Fruit fly (Drosophila melanogaster) whole organism, embryonic: ENCODE data around the gene Argl.

Source experiments
- ATbp ChIP-seq: fragments of 200-800 bp; sonication (Bioruptor generic); optimal IDR thresholded peaks from 2 replicates; lab custom pipeline; 2017; ENCODE audit warnings: missing biosample characterization, mild to moderate bottlenecking, missing genetic modification characterization, missing genetic modification reagents
- Aef1 ChIP-seq: fragments of 200-800 bp; sonication (Bioruptor generic); IDR thresholded peaks from 3 replicates; pipeline ENCODE4 v1.3.6; 2022; ENCODE audit warnings: missing biosample characterization, missing genetic modification characterization
- BEAF-32 ChIP-seq: fragments of 200-800 bp; sonication (Bioruptor generic); optimal IDR thresholded peaks from 3 replicates; lab custom pipeline; 2017; ENCODE audit warnings: missing biosample characterization, missing genetic modification characterization, mild to moderate bottlenecking, moderate library complexity, missing genetic modification reagents
- BtbVII ChIP-seq: fragments of 200-800 bp; sonication (Bioruptor generic); optimal IDR thresholded peaks from 3 replicates; lab custom pipeline; 2017; ENCODE audit warnings: missing biosample characterization, mild to moderate bottlenecking, missing genetic modification characterization
- CG10565 ChIP-seq: fragments of 200-800 bp; sonication (Bioruptor generic); optimal IDR thresholded peaks from 3 replicates; lab custom pipeline; 2016; ENCODE audit warnings: missing biosample characterization, mild to moderate bottlenecking, missing genetic modification characterization
- CG10979 ChIP-seq: fragments of 200-800 bp; sonication (Bioruptor generic); optimal IDR thresholded peaks from 2 replicates; lab custom pipeline; 2018; ENCODE audit warnings: missing biosample characterization, mild to moderate bottlenecking, missing genetic modification characterization, moderate library complexity
- CG11504 ChIP-seq: fragments of 200-800 bp; sonication (Bioruptor generic); optimal IDR thresholded peaks from 3 replicates; lab custom pipeline; 2019; ENCODE audit warnings: missing biosample characterization, mild to moderate bottlenecking, missing genetic modification characterization, moderate library complexity
- CG15073 ChIP-seq: fragments of 200-800 bp; sonication (Bioruptor generic); optimal IDR thresholded peaks from 2 replicates; lab custom pipeline; 2016; ENCODE audit warnings: missing biosample characterization, missing genetic modification characterization
- CG18262 ChIP-seq: fragments of 200-800 bp; optimal IDR thresholded peaks from 3 replicates; lab custom pipeline; 2019; ENCODE audit warnings: missing biosample characterization, mild to moderate bottlenecking, missing genetic modification characterization, moderate library complexity
- CG18619 ChIP-seq: fragments of 200-800 bp; sonication (Bioruptor generic); optimal IDR thresholded peaks from 3 replicates; lab custom pipeline; 2017; ENCODE audit warnings: missing biosample characterization, mild to moderate bottlenecking, missing genetic modification characterization
- CG32532 ChIP-seq: fragments of 200-800 bp; sonication (Bioruptor generic); IDR thresholded peaks from 2 replicates; pipeline ENCODE4 v1.3.6; 2022; ENCODE audit warnings: missing biosample characterization, missing genetic modification characterization
- CG34376 ChIP-seq: fragments of 200-800 bp; sonication (Bioruptor generic); optimal IDR thresholded peaks from 2 replicates; lab custom pipeline; 2018; ENCODE audit warnings: missing biosample characterization, mild to moderate bottlenecking, missing genetic modification characterization
- CG4424 ChIP-seq: fragments of 200-800 bp; sonication (Bioruptor generic); optimal IDR thresholded peaks from 3 replicates; lab custom pipeline; 2016; ENCODE audit warnings: missing biosample characterization, missing genetic modification characterization
- CG6654 ChIP-seq: fragments of 200-800 bp; sonication (Bioruptor generic); optimal IDR thresholded peaks from 2 replicates; lab custom pipeline; 2017; ENCODE audit warnings: missing biosample characterization, mild to moderate bottlenecking, missing genetic modification characterization
- CG8924 ChIP-seq: fragments of 200-800 bp; optimal IDR thresholded peaks from 3 replicates; lab custom pipeline; 2019; ENCODE audit warnings: missing biosample characterization, mild to moderate bottlenecking, missing genetic modification characterization, moderate library complexity
- CG9609 ChIP-seq: fragments of 200-800 bp; sonication (Bioruptor generic); optimal IDR thresholded peaks from 3 replicates; lab custom pipeline; 2016; ENCODE audit warnings: missing biosample characterization, missing genetic modification characterization
- Dbx ChIP-seq: fragments of 200-800 bp; sonication (Bioruptor generic); IDR thresholded peaks from 3 replicates; pipeline ENCODE4 v1.3.6; 2022; ENCODE audit warnings: missing biosample characterization, missing genetic modification characterization
- Dek ChIP-seq: fragments of 200-800 bp; sonication (Bioruptor generic); optimal IDR thresholded peaks from 3 replicates; lab custom pipeline; 2019; ENCODE audit warnings: missing biosample characterization, mild to moderate bottlenecking, missing genetic modification characterization, moderate library complexity
- Dip2 ChIP-seq: fragments of 200-800 bp; sonication (Bioruptor generic); IDR thresholded peaks from 2 replicates; pipeline ENCODE4 v1.3.6; 2022; ENCODE audit warnings: missing biosample characterization, missing genetic modification characterization
- Dp ChIP-seq: fragments of 200-800 bp; sonication (Bioruptor generic); optimal IDR thresholded peaks from 2 replicates; lab custom pipeline; 2018; ENCODE audit warnings: missing biosample characterization, mild to moderate bottlenecking, missing genetic modification characterization, moderate library complexity
- Fer1 ChIP-seq: fragments of 200-800 bp; sonication (Bioruptor generic); optimal IDR thresholded peaks from 2 replicates; lab custom pipeline; 2017; ENCODE audit warnings: missing biosample characterization, mild to moderate bottlenecking, missing genetic modification characterization
- Gug ChIP-seq: fragments of 200-800 bp; sonication (Bioruptor generic); IDR thresholded peaks from 4 replicates; pipeline ENCODE4 v1.3.6; 2022; ENCODE audit warnings: missing biosample characterization, missing genetic modification characterization
- HHEX ChIP-seq: fragments of 200-800 bp; sonication (Bioruptor generic); optimal IDR thresholded peaks from 3 replicates; lab custom pipeline; 2017; ENCODE audit warnings: missing biosample characterization, mild to moderate bottlenecking, missing genetic modification characterization, missing genetic modification reagents
- HLH3B ChIP-seq: fragments of 200-800 bp; sonication (Bioruptor generic); IDR thresholded peaks from 2 replicates; pipeline ENCODE4 v1.3.6; 2022; ENCODE audit warnings: missing biosample characterization, missing genetic modification characterization
- Hand ChIP-seq: fragments of 200-800 bp; sonication (Bioruptor generic); optimal IDR thresholded peaks from 2 replicates; lab custom pipeline; 2017; ENCODE audit warnings: mild to moderate bottlenecking, missing biosample characterization, missing genetic modification reagents, missing genetic modification characterization
- Mad ChIP-seq: fragments of 200-800 bp; sonication (Bioruptor generic); optimal IDR thresholded peaks from 2 replicates; lab custom pipeline; 2016; ENCODE audit warnings: missing biosample characterization, missing genetic modification characterization
- Optix ChIP-seq: fragments of 200-800 bp; sonication (Bioruptor generic); IDR thresholded peaks from 3 replicates; pipeline ENCODE4 v1.3.6; 2022; ENCODE audit warnings: missing biosample characterization, missing genetic modification characterization
- PHDP ChIP-seq: fragments of 200-800 bp; sonication (Bioruptor generic); optimal IDR thresholded peaks from 3 replicates; lab custom pipeline; 2018; ENCODE audit warnings: missing biosample characterization, mild to moderate bottlenecking, missing genetic modification characterization, moderate library complexity
- Rfx ChIP-seq: fragments of 200-800 bp; sonication (Bioruptor generic); IDR thresholded peaks from 2 replicates; pipeline ENCODE4 v1.3.6; 2022; ENCODE audit warnings: missing biosample characterization, missing genetic modification characterization
- Scr ChIP-seq: fragments of 200-800 bp; sonication (Bioruptor generic); IDR thresholded peaks from 2 replicates; pipeline ENCODE4 v1.3.6; 2022; ENCODE audit warnings: missing biosample characterization, missing genetic modification characterization; ENCODE audit not compliant: partially characterized antibody
- Taf1 ChIP-seq: fragments of 200-800 bp; sonication (Bioruptor generic); IDR thresholded peaks from 2 replicates; pipeline ENCODE4 v1.3.6; 2022; ENCODE audit warnings: missing biosample characterization, missing genetic modification characterization
- danr ChIP-seq: fragments of 200-800 bp; sonication (Bioruptor generic); IDR thresholded peaks from 2 replicates; pipeline ENCODE4 v1.3.6; 2022; ENCODE audit warnings: missing biosample characterization, missing genetic modification characterization
- gem ChIP-seq: fragments of 200-800 bp; sonication (Bioruptor generic); optimal IDR thresholded peaks from 2 replicates; lab custom pipeline; 2019; ENCODE audit warnings: missing biosample characterization, mild to moderate bottlenecking, missing genetic modification characterization, moderate library complexity
- grau ChIP-seq: fragments of 200-800 bp; optimal IDR thresholded peaks from 3 replicates; lab custom pipeline; 2019; ENCODE audit warnings: missing biosample characterization, mild to moderate bottlenecking, missing genetic modification characterization, moderate library complexity
- gro ChIP-seq: fragments of 200-800 bp; sonication (Bioruptor generic); optimal IDR thresholded peaks from 2 replicates; lab custom pipeline; 2016; ENCODE audit warnings: missing biosample characterization, missing genetic modification characterization
- her ChIP-seq: fragments of 200-800 bp; sonication (Bioruptor generic); optimal IDR thresholded peaks from 2 replicates; lab custom pipeline; 2016; ENCODE audit warnings: missing biosample characterization, missing genetic modification characterization
- kay ChIP-seq: fragments of 200-800 bp; sonication (Bioruptor generic); optimal IDR thresholded peaks from 2 replicates; lab custom pipeline; 2016; ENCODE audit warnings: missing biosample characterization, missing genetic modification characterization
- ken ChIP-seq: fragments of 200-800 bp; sonication (Bioruptor generic); IDR thresholded peaks from 3 replicates; pipeline ENCODE4 v1.3.6; 2022; ENCODE audit warnings: missing biosample characterization, missing genetic modification characterization
- org-1 ChIP-seq: fragments of 200-800 bp; sonication (Bioruptor generic); optimal IDR thresholded peaks from 2 replicates; lab custom pipeline; 2017; ENCODE audit warnings: missing biosample characterization, missing genetic modification characterization
- row ChIP-seq: fragments of 200-800 bp; sonication (Bioruptor generic); IDR thresholded peaks from 3 replicates; pipeline ENCODE4 v1.3.6; 2022; ENCODE audit warnings: missing biosample characterization, missing genetic modification characterization
- slbo ChIP-seq: fragments of 200-800 bp; sonication (Bioruptor generic); IDR thresholded peaks from 2 replicates; pipeline ENCODE4 v1.3.6; 2022; ENCODE audit warnings: missing biosample characterization, missing genetic modification characterization
- stc ChIP-seq: fragments of 200-800 bp; sonication (Bioruptor generic); IDR thresholded peaks from 2 replicates; pipeline ENCODE4 v1.3.6; 2022; ENCODE audit warnings: missing biosample characterization, missing genetic modification characterization
- stwl ChIP-seq: fragments of 200-800 bp; sonication (Bioruptor generic); optimal IDR thresholded peaks from 3 replicates; lab custom pipeline; 2018; ENCODE audit warnings: missing biosample characterization, mild to moderate bottlenecking, missing genetic modification characterization, moderate library complexity
- tll ChIP-seq, 2 experiments: fragments of 200-800 bp in 1 of 2; fragments of >200 bp in 1 of 2; sonication (Bioruptor generic) in 1 of 2; optimal IDR thresholded peaks; 2 replicates each; lab custom pipeline; 2017 to 2019; ENCODE audit warnings: missing biosample characterization in 2 of 2, missing genetic modification characterization in 2 of 2, mild to moderate bottlenecking in 1 of 2, moderate library complexity in 1 of 2
- tna ChIP-seq: fragments of 200-800 bp; sonication (Bioruptor generic); IDR thresholded peaks from 2 replicates; pipeline ENCODE4 v1.3.6; 2022; ENCODE audit warnings: missing biosample characterization, missing genetic modification characterization; ENCODE audit not compliant: partially characterized antibody
- ttk ChIP-seq: fragments of 200-800 bp; sonication (Bioruptor generic); IDR thresholded peaks from 2 replicates; pipeline ENCODE4 v2.1.2; 2022; ENCODE audit warnings: missing biosample characterization, missing genetic modification characterization
- vnd ChIP-seq: fragments of 200-800 bp; sonication (Bioruptor generic); IDR thresholded peaks from 3 replicates; pipeline ENCODE4 v1.3.6; 2022; ENCODE audit warnings: missing biosample characterization, missing genetic modification characterization; ENCODE audit not compliant: partially characterized antibody
- zen ChIP-seq: fragments of 200-800 bp; sonication (Bioruptor generic); optimal IDR thresholded peaks from 3 replicates; lab custom pipeline; 2018; ENCODE audit warnings: missing biosample characterization, mild to moderate bottlenecking, missing genetic modification characterization, moderate library complexity

Gene Argl

DNA sequence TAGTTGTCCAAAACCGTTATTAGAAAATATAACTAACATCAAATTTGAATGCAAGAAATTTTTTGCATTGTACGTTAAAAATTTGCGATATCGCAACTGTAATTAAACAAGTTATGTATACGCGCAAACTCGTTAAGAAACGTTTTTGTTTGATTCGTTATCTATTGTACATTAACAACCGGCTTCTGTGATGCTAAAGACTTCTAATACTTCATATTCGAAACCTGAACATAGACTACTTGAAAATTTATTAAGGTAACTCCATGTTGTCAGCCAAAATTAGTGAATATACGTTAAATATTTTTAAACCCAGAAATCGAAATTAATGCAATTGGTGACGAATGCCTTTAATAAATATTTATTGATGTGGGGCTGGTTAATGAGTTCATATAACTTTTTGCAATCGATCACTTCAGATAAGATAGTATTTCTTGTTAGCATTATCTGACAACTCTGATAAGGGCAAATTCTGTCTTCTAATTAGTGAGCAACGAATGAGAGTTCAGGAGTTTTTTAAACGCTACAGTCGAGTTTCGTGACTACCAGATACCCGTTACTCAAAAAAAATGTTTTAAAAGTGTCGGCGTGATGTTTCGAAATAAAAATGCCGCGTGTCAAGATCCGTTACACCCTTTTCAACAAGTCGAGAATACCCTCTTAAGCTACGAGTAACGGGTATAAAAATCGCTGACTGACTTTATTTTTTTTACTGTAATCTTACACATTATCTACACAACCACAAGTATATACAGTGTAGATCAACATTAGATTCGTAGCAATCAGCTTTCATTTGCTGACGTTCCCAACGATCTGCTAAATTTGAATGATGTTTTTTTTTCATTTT is 10.5 kb upstream of the Argl start (continued):
- TF ChIP-seq CG8924 (tag; lab: Kevin White, UChicago) (peak; percentile 34), stc (GFP tag; lab: Robert Waterston, UW) (peak; percentile 56; the same call in 1 of the 2 replicates), CG18262 (tag; lab: Kevin White, UChicago) (peak; percentile 37), Rfx (peak; percentile 71), CG32532 (GFP tag; lab: Robert Waterston, UW) (peak; percentile 70), Gug (peak; percentile 46; the same call in 2 of the 4 replicates), CG18619 (GFP tag; lab: Kevin White, UChicago) (peak; percentile 22), ATbp (peak; percentile 14), grau (peak; percentile 47), CG10979 (peak; percentile 27), Taf1 (GFP tag; lab: Robert Waterston, UW) (no peak), slbo (peak; percentile 71), org-1 (peak; percentile 19), tll (GFP tag; optimal IDR thresholded peaks at IDR 0.05; lab: Kevin White, UChicago) (peak in 1 of 2 experiments; percentile 26), BtbVII (GFP tag; lab: Kevin White, UChicago) (peak; percentile 11), Aef1 (GFP tag; lab: Robert Waterston, UW) (peak; percentile 44; the same call in 2 of the 3 replicates), Dp (GFP tag; lab: Kevin White, UChicago) (peak; percentile 14), stwl (peak; percentile 87), HHEX (GFP tag; lab: Kevin White, UChicago) (peak; percentile 52), ken (no peak), HLH3B (peak; percentile 42; the same call in 1 of the 2 replicates), CG10565 (GFP tag; lab: Kevin White, UChicago) (no peak), BEAF-32 (peak; percentile 11), gem (peak; percentile 61), CG34376 (peak; percentile 30), Scr (GFP tag; lab: Robert Waterston, UW) (peak; percentile 51; the same call in 1 of the 2 replicates), Fer1 (peak; percentile 33), danr (GFP tag; lab: Robert Waterston, UW) (peak; percentile 35; the same call in 1 of the 2 replicates), CG9609 (GFP tag; lab: Kevin White, UChicago) (peak; percentile 46), her (GFP tag; lab: Kevin White, UChicago) (peak; percentile 66), CG4424 (peak; percentile 49), Dbx (GFP tag; lab: Robert Waterston, UW) (peak; percentile 41; the same call in 1 of the 3 replicates), zen (tag; lab: Kevin White, UChicago) (peak; percentile 37), gro (GFP tag; lab: Kevin White, UChicago) (peak; percentile 17), PHDP (tag; lab: Kevin White, UChicago) (peak; percentile 48), Hand (GFP tag; lab: Kevin White, UChicago) (no peak), tna (GFP tag; lab: Robert Waterston, UW) (0 out of 2 replicates have a peak, but pooled peaks have one; percentile 10), Dek (tag; lab: Kevin White, UChicago) (peak; percentile 26), vnd (GFP tag; lab: Robert Waterston, UW) (peak; percentile 59; the same call in 1 of the 3 replicates), row (GFP tag; lab: Robert Waterston, UW) (peak; percentile 82), CG11504 (tag; lab: Kevin White, UChicago) (peak; percentile 36), kay (GFP tag; lab: Kevin White, UChicago) (peak; percentile 30), Dip2 (GFP tag; lab: Robert Waterston, UW) (no peak), CG6654 (GFP tag; lab: Kevin White, UChicago) (no peak), CG15073 (no peak), Mad (GFP tag; lab: Kevin White, UChicago) (peak; percentile 1), ttk (GFP tag; lab: Robert Waterston, UW) (peak; percentile 49), Optix (GFP tag; lab: Robert Waterston, UW) (0 out of 3 replicates have a peak, but pooled peaks have one; percentile 26)
